Worm (Caenorhabditis elegans) whole organism, early embryonic: ENCODE results near the gene F38A5.22.

Experiments used
- B0310.2 ChIP-seq: sonication (generic microtip); optimal IDR thresholded peaks from 2 replicates; lab custom pipeline; 2016; ENCODE audit warnings: mild to moderate bottlenecking, missing genetic modification characterization, missing compliant biosample characterization
- F13C5.2 ChIP-seq: sonication (generic microtip); optimal IDR thresholded peaks from 2 replicates; lab custom pipeline; 2017; ENCODE audit warnings: mild to moderate bottlenecking, missing genetic modification characterization, inconsistent platforms, missing compliant biosample characterization
- aly-1 ChIP-seq: sonication (generic microtip); optimal IDR thresholded peaks from 2 replicates; lab custom pipeline; 2016; ENCODE audit warnings: missing genetic modification characterization, missing compliant biosample characterization
- ama-1 ChIP-seq: fragments of 150-350 bp; optimal IDR thresholded peaks from 2 replicates; lab custom pipeline; 2014
- ceh-13 ChIP-seq: fragments of 200-800 bp; sonication (Bioruptor generic); optimal IDR thresholded peaks from 2 replicates; lab custom pipeline; 2018; ENCODE audit warnings: mild to moderate bottlenecking, missing genetic modification characterization, missing compliant biosample characterization
- ceh-36 ChIP-seq: sonication (generic microtip); optimal IDR thresholded peaks from 2 replicates; lab custom pipeline; 2016; ENCODE audit warnings: missing genetic modification characterization, inconsistent platforms, missing compliant biosample characterization
- ets-7 ChIP-seq: sonication (generic microtip); optimal IDR thresholded peaks from 2 replicates; lab custom pipeline; 2016; ENCODE audit warnings: missing genotype, missing genetic modification characterization, missing compliant biosample characterization
- flt-1 ChIP-seq: fragments of 200-800 bp; sonication (Bioruptor generic); IDR thresholded peaks from 2 replicates; pipeline ENCODE4 v1.3.6; 2022; ENCODE audit warnings: missing genetic modification characterization, missing compliant biosample characterization
- hmbx-1 ChIP-seq: sonication (generic microtip); optimal IDR thresholded peaks from 2 replicates; lab custom pipeline; 2016; ENCODE audit warnings: mild to moderate bottlenecking, missing genetic modification characterization, missing compliant biosample characterization
- hmg-4 ChIP-seq: fragments of 200-800 bp; sonication (Bioruptor generic); optimal IDR thresholded peaks from 2 replicates; lab custom pipeline; 2018; ENCODE audit warnings: mild to moderate bottlenecking, missing genetic modification characterization, missing compliant biosample characterization
- hnd-1 ChIP-seq: sonication (generic microtip); optimal IDR thresholded peaks from 2 replicates; lab custom pipeline; 2016; ENCODE audit warnings: missing genetic modification characterization, missing compliant biosample characterization
- pes-1 ChIP-seq: fragments of 200-800 bp; sonication (Bioruptor generic); IDR thresholded peaks from 2 replicates; pipeline ENCODE4 v1.3.6; 2022; ENCODE audit warnings: missing genetic modification reagents, missing genetic modification characterization, missing compliant biosample characterization
- scrt-1 ChIP-seq: fragments of 200-800 bp; sonication (Bioruptor generic); IDR thresholded peaks from 2 replicates; pipeline ENCODE4 v1.3.6; 2022; ENCODE audit warnings: missing genetic modification characterization, missing compliant biosample characterization
- sea-1 ChIP-seq: fragments of 200-800 bp; sonication (Bioruptor generic); conservative IDR thresholded peaks from 2 replicates; pipeline ENCODE4 v1.3.6; 2022; ENCODE audit warnings: missing genetic modification characterization, missing compliant biosample characterization
- tbx-11 ChIP-seq: fragments of 200-800 bp; sonication (Bioruptor generic); IDR thresholded peaks from 2 replicates; pipeline ENCODE4 v1.3.6; 2022; ENCODE audit warnings: missing genetic modification characterization, missing compliant biosample characterization
- tbx-37 ChIP-seq: fragments of 200-800 bp; sonication (Bioruptor generic); conservative IDR thresholded peaks from 2 replicates; pipeline ENCODE4 v1.3.6; 2022; ENCODE audit warnings: missing genetic modification reagents, missing genetic modification characterization, missing compliant biosample characterization
- tra-4 ChIP-seq: sonication (generic microtip); optimal IDR thresholded peaks from 2 replicates; lab custom pipeline; 2017; ENCODE audit warnings: missing genetic modification characterization, missing compliant biosample characterization

Gene F38A5.22

ce11 chrIV:6555388-6556330 is 40.1 kb downstream of the F38A5.22 start, which contains the start of gene paqr-1:
Gene paqr-1, minus strand, starts transcription at chrIV:6555438.
- no peak for TF ChIP-seq ceh-36
- no peak for TF ChIP-seq ceh-13 (GFP tag; lab: Kevin White, UChicago)
- TF ChIP-seq B0310.2 (tag; lab: Kevin White, UChicago): no peak
- TF ChIP-seq F13C5.2: no peak
- TF ChIP-seq ets-7: no peak
- TF ChIP-seq tra-4: no peak
- no peak for TF ChIP-seq ama-1 (lab: Kevin White, UChicago)

- TF ChIP-seq pes-1 (GFP tag; lab: Robert Waterston, UW): no peak
- TF ChIP-seq F13C5.2: no peak
- TF ChIP-seq tbx-11 (GFP tag; lab: Robert Waterston, UW): no peak
Measured at ce11 chrIV:6554865-6555264, 40.9 kb downstream of the F38A5.22 start.

- TF ChIP-seq B0310.2 (tag; lab: Kevin White, UChicago) (no peak), ceh-13 (GFP tag; lab: Kevin White, UChicago) (no peak), pes-1 (GFP tag; lab: Robert Waterston, UW) (no peak), tbx-37 (GFP tag; lab: Robert Waterston, UW) (no peak), F13C5.2 (no peak), hmg-4 (GFP tag; lab: Kevin White, UChicago) (no peak), hmbx-1 (tag; lab: Kevin White, UChicago) (no peak), hnd-1 (tag; lab: Kevin White, UChicago) (no peak), sea-1 (GFP tag; lab: Robert Waterston, UW) (no peak), ceh-36 (no peak), ets-7 (no peak), tra-4 (no peak)
Measured at ce11 chrIV:6552036-6552435, 43.7 kb downstream of the F38A5.22 start.

ce11 chrIV:6551359-6552031 is 44.2 kb downstream of the F38A5.22 start:
- TF ChIP-seq ceh-36: peak; percentile 19

- no peak for TF ChIP-seq ama-1 (lab: Kevin White, UChicago)
- TF ChIP-seq scrt-1 (GFP tag; lab: Robert Waterston, UW): no peak
- no peak for TF ChIP-seq ceh-36
- TF ChIP-seq sea-1 (GFP tag; lab: Robert Waterston, UW): no peak
- no peak for TF ChIP-seq tbx-11 (GFP tag; lab: Robert Waterston, UW)
- TF ChIP-seq hnd-1 (tag; lab: Kevin White, UChicago): no peak
- no peak for TF ChIP-seq tbx-37 (GFP tag; lab: Robert Waterston, UW)
Measured at ce11 chrIV:6548609-6549008, 47.1 kb downstream of the F38A5.22 start, which contains the start of gene fan-1. Gene fan-1, plus strand, starts transcription at chrIV:6548686.

ce11 chrIV:6547397-6547796 is 48.3 kb downstream of the F38A5.22 start:
- TF ChIP-seq ceh-13 (GFP tag; lab: Kevin White, UChicago): no peak
- TF ChIP-seq flt-1 (GFP tag; lab: Robert Waterston, UW): no peak
- TF ChIP-seq F13C5.2: no peak
- no peak for TF ChIP-seq ama-1 (lab: Kevin White, UChicago)
- TF ChIP-seq aly-1 (tag; lab: Kevin White, UChicago): no peak
- TF ChIP-seq B0310.2 (tag; lab: Kevin White, UChicago): no peak
- no peak for TF ChIP-seq ceh-36
- TF ChIP-seq tbx-37 (GFP tag; lab: Robert Waterston, UW): no peak
- no peak for TF ChIP-seq tbx-11 (GFP tag; lab: Robert Waterston, UW)
- TF ChIP-seq pes-1 (GFP tag; lab: Robert Waterston, UW): no peak
- TF ChIP-seq scrt-1 (GFP tag; lab: Robert Waterston, UW): no peak
- TF ChIP-seq tra-4: no peak
- TF ChIP-seq sea-1 (GFP tag; lab: Robert Waterston, UW): no peak
